Fruit fly (Drosophila melanogaster): Measurements from ENCODE around the gene Vha68-1.

The Vha68-1 gene

DNA sequence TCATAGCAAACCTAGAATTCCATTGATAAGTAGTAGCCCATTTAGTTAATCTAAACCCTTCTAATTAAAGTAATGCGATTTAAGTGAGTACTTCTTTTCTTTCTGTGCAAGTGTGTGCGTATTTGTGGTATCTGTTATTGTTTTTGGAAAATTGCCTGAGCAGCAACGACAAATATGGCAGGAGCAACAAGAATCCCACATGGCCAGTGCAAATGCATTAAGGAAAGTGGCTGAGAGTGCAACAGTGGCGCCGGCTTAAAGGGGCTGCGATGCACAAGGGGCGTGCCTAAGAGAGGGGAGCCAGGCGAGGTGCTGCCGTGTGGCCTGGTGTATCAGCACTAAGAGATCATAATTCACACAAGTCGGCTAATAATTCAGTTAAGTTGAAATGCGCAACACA, 34.3 kb downstream of the Vha68-1 start:
- TF ChIP-seq OdsH (GFP tag; optimal IDR thresholded peaks at IDR 0.05) = no peak

DNA sequence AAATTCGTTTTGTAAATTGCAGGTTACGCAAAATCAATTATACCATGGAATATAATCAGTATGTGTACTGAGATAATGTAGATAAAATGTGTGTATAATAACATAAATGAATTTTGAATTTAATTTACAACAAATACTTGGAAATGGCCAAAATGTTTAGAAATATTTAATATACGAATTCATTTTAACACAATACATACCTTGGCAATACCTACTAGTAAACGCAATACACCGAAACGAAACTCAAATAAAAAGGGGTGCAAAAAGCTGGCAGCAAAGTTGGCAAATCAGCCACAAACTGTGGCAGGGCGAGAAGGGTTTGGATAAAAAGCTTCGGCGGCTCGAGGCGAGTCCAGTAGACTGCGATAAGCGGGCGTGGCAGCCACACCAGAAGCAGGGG, 37.6 kb downstream of the Vha68-1 start, which contains the start of gene CG16800:
CG16800 (plus strand) TSS at position 301 of the 400 bp plus-strand sequence.
- TF ChIP-seq CG32264 (GFP tag; optimal IDR thresholded peaks at IDR 0.05) = no peak
- no peak for TF ChIP-seq sage (GFP tag; optimal IDR thresholded peaks at IDR 0.05)
- no peak for TF ChIP-seq Vsx2 (GFP tag; optimal IDR thresholded peaks at IDR 0.05; ENCODE audit: partially characterized antibody)
- TF ChIP-seq Sp1 (GFP tag; optimal IDR thresholded peaks at IDR 0.05) = no peak
- TF ChIP-seq Rel (GFP tag; optimal IDR thresholded peaks at IDR 0.05) = no peak
- no peak for TF ChIP-seq Rel (tag; optimal IDR thresholded peaks at IDR 0.05)
- TF ChIP-seq Hnf4 (GFP tag; optimal IDR thresholded peaks at IDR 0.05) = no peak
- TF ChIP-seq lola (GFP tag; optimal IDR thresholded peaks at IDR 0.05) = no peak
- TF ChIP-seq dmrt93B (GFP tag; optimal IDR thresholded peaks at IDR 0.05) = no peak
- no peak for TF ChIP-seq dsf (GFP tag; optimal IDR thresholded peaks at IDR 0.05; ENCODE audit: borderline replicate concordance)
- no peak for TF ChIP-seq usp (GFP tag; optimal IDR thresholded peaks at IDR 0.05)
- TF ChIP-seq psq (GFP tag; optimal IDR thresholded peaks at IDR 0.05) = no peak
- TF ChIP-seq ey (GFP tag; optimal IDR thresholded peaks at IDR 0.05) = no peak
- no peak for TF ChIP-seq fru (GFP tag; optimal IDR thresholded peaks at IDR 0.05)
- no peak for TF ChIP-seq Hr83 (GFP tag; optimal IDR thresholded peaks at IDR 0.05; ENCODE audit: poor library complexity, severe bottlenecking)
- no peak for TF ChIP-seq tai (GFP tag; optimal IDR thresholded peaks at IDR 0.05)
